Worm (Caenorhabditis elegans): ENCODE results near the gene T01G5.7.
A peak's percentile ranks its signal among the peaks of the same experiment; 100 is the strongest.

ce11 chrV:15082291-15082690 lies 29.5 kb upstream of the T01G5.7 start, which contains the start of the genes C01G10.10 and C01G10.9:
- no peak for TF ChIP-seq pes-1 (GFP tag; IDR thresholded peaks at IDR 0.05)
- TF ChIP-seq ceh-36 (tag; optimal IDR thresholded peaks at IDR 0.05), result no peak
- no peak for TF ChIP-seq flt-1 (GFP tag; IDR thresholded peaks at IDR 0.05)
- TF ChIP-seq ama-1 (optimal IDR thresholded peaks at IDR 0.05), result no peak
- peak; percentile 60 for TF ChIP-seq tbx-37 (GFP tag; conservative IDR thresholded peaks at IDR 0.05)
- TF ChIP-seq ets-7 (tag; optimal IDR thresholded peaks at IDR 0.05), result no peak
- TF ChIP-seq B0310.2 (tag; optimal IDR thresholded peaks at IDR 0.05), result no peak
- TF ChIP-seq aly-1 (tag; optimal IDR thresholded peaks at IDR 0.05), result no peak
